Worm (Caenorhabditis elegans) whole organism, L2 larva: Measurements from ENCODE around the gene pigw-1.

Source experiments
- C34F6.9 ChIP-seq: fragments of 150-350 bp; optimal IDR thresholded peaks from 2 replicates; lab custom pipeline; 2014; ENCODE audit warnings: missing biosample characterization, missing genetic modification characterization
- R02D3.7 ChIP-seq: fragments of 150-350 bp; optimal IDR thresholded peaks from 2 replicates; lab custom pipeline; 2014; ENCODE audit warnings: missing biosample characterization, missing genetic modification characterization
- Y55F3AM.14 ChIP-seq: fragments of 200-800 bp; sonication (Bioruptor generic); optimal IDR thresholded peaks from 2 replicates; lab custom pipeline; 2018; ENCODE audit warnings: mild to moderate bottlenecking, missing genetic modification characterization, missing compliant biosample characterization
- alr-1 ChIP-seq: fragments of 150-350 bp; optimal IDR thresholded peaks from 2 replicates; lab custom pipeline; 2014; ENCODE audit warnings: missing biosample characterization, missing genetic modification characterization
- ama-1 ChIP-seq: fragments of 150-350 bp; optimal IDR thresholded peaks from 2 replicates; lab custom pipeline; 2018; ENCODE audit warnings: inconsistent platforms
- blmp-1 ChIP-seq: sonication (generic microtip); optimal IDR thresholded peaks from 2 replicates; lab custom pipeline; 2017; ENCODE audit warnings: missing genetic modification characterization, mild to moderate bottlenecking, missing compliant biosample characterization, antibody characterized with exemption, moderate library complexity; ENCODE audit not compliant: insufficient read depth
- ceh-16 ChIP-seq: fragments of 150-350 bp; optimal IDR thresholded peaks from 2 replicates; lab custom pipeline; 2014; ENCODE audit warnings: missing biosample characterization, missing genetic modification characterization
- ceh-82 ChIP-seq: fragments of 150-350 bp; optimal IDR thresholded peaks from 2 replicates; lab custom pipeline; 2014; ENCODE audit warnings: missing biosample characterization, missing genetic modification characterization
- crh-2 ChIP-seq: sonication (generic microtip); optimal IDR thresholded peaks from 2 replicates; lab custom pipeline; 2017; ENCODE audit warnings: missing biosample characterization, missing genetic modification characterization
- dmd-4 ChIP-seq: sonication (generic microtip); optimal IDR thresholded peaks from 2 replicates; lab custom pipeline; 2017; ENCODE audit warnings: missing biosample characterization, missing genetic modification characterization
- egl-27 ChIP-seq: sonication (generic microtip); optimal IDR thresholded peaks from 3 replicates; lab custom pipeline; 2017; ENCODE audit warnings: missing biosample characterization, missing genetic modification reagents, missing genetic modification characterization
- elt-1 ChIP-seq: fragments of 150-350 bp; optimal IDR thresholded peaks from 2 replicates; lab custom pipeline; 2014; ENCODE audit warnings: missing biosample characterization, missing genetic modification characterization
- elt-3 ChIP-seq: sonication (generic microtip); optimal IDR thresholded peaks from 2 replicates; lab custom pipeline; 2017; ENCODE audit warnings: missing biosample characterization, missing genetic modification characterization
- fos-1 ChIP-seq: fragments of 150-350 bp; optimal IDR thresholded peaks from 2 replicates; lab custom pipeline; 2014; ENCODE audit warnings: missing biosample characterization, missing genetic modification characterization
- gmeb-1 ChIP-seq: fragments of 150-350 bp; optimal IDR thresholded peaks from 2 replicates; lab custom pipeline; 2014; ENCODE audit warnings: missing biosample characterization, missing genetic modification characterization
- lin-13 ChIP-seq: fragments of 150-350 bp; optimal IDR thresholded peaks from 2 replicates; lab custom pipeline; 2014; ENCODE audit warnings: missing biosample characterization, missing genetic modification reagents, missing genetic modification characterization
- lin-39 ChIP-seq: fragments of 150-350 bp; optimal IDR thresholded peaks from 2 replicates; lab custom pipeline; 2014; ENCODE audit warnings: missing biosample characterization, missing genetic modification reagents, missing genetic modification characterization
- lsy-2 ChIP-seq, 2 experiments: fragments of 150-350 bp in 1 of 2; sonication (generic microtip) in 1 of 2; optimal IDR thresholded peaks; 2 replicates each; lab custom pipeline; 2014 to 2017; ENCODE audit warnings: missing biosample characterization in 2 of 2, missing genetic modification characterization in 2 of 2
- mab-5 ChIP-seq: fragments of 150-350 bp; optimal IDR thresholded peaks from 2 replicates; lab custom pipeline; 2014; ENCODE audit warnings: missing biosample characterization, missing genetic modification characterization
- mbf-1 ChIP-seq: sonication (generic microtip); optimal IDR thresholded peaks from 2 replicates; lab custom pipeline; 2017; ENCODE audit warnings: missing biosample characterization, missing genetic modification characterization
- mdl-1 ChIP-seq, 2 experiments: fragments of 150-350 bp in 1 of 2; sonication (generic microtip) in 1 of 2; optimal IDR thresholded peaks; 2 replicates each; lab custom pipeline; 2017; ENCODE audit warnings: missing biosample characterization in 2 of 2, missing genetic modification characterization in 2 of 2
- nhr-10 ChIP-seq: sonication (generic microtip); optimal IDR thresholded peaks from 2 replicates; lab custom pipeline; 2017; ENCODE audit warnings: missing biosample characterization, missing genetic modification characterization
- nhr-12 ChIP-seq: fragments of 150-350 bp; optimal IDR thresholded peaks from 2 replicates; lab custom pipeline; 2014; ENCODE audit warnings: missing biosample characterization, missing genetic modification characterization
- nhr-23 ChIP-seq: fragments of 150-350 bp; optimal IDR thresholded peaks from 2 replicates; lab custom pipeline; 2014; ENCODE audit warnings: missing biosample characterization, missing genetic modification reagents, missing genetic modification characterization
- nhr-237 ChIP-seq: fragments of 150-350 bp; optimal IDR thresholded peaks from 2 replicates; lab custom pipeline; 2014; ENCODE audit warnings: missing biosample characterization, missing genetic modification characterization
- peb-1 ChIP-seq: fragments of 150-350 bp; optimal IDR thresholded peaks from 2 replicates; lab custom pipeline; 2014; ENCODE audit warnings: missing biosample characterization, missing genetic modification characterization
- sem-4 ChIP-seq: fragments of 150-350 bp; optimal IDR thresholded peaks from 2 replicates; lab custom pipeline; 2014; ENCODE audit warnings: missing biosample characterization, missing genetic modification reagents, missing genetic modification characterization
- skn-1 ChIP-seq: sonication (generic microtip); optimal IDR thresholded peaks from 2 replicates; lab custom pipeline; 2017; ENCODE audit warnings: missing biosample characterization, missing genetic modification characterization
- sma-3 ChIP-seq: sonication (generic microtip); optimal IDR thresholded peaks from 2 replicates; lab custom pipeline; 2016; ENCODE audit warnings: missing genetic modification reagents, missing genetic modification characterization, missing compliant biosample characterization
- sma-9 ChIP-seq, 2 experiments: fragments of 150-350 bp in 1 of 2; sonication (generic microtip) in 1 of 2; optimal IDR thresholded peaks; 2 replicates each; lab custom pipeline; 2014 to 2016; ENCODE audit warnings: missing genetic modification characterization in 2 of 2, mild to moderate bottlenecking in 1 of 2, missing biosample characterization in 1 of 2, missing compliant biosample characterization in 1 of 2, missing genetic modification reagents in 1 of 2, moderate library complexity in 1 of 2
- unc-55 ChIP-seq: fragments of 150-350 bp; sonication (generic microtip); optimal IDR thresholded peaks from 3 replicates; lab custom pipeline; 2014; ENCODE audit warnings: missing biosample characterization, missing genetic modification reagents, missing genetic modification characterization
- unc-62 ChIP-seq: fragments of 150-350 bp; optimal IDR thresholded peaks from 2 replicates; lab custom pipeline; 2014; ENCODE audit warnings: missing biosample characterization, missing genetic modification reagents, missing genetic modification characterization
- zag-1 ChIP-seq: fragments of 150-350 bp; optimal IDR thresholded peaks from 2 replicates; lab custom pipeline; 2014; ENCODE audit warnings: missing biosample characterization, missing genetic modification characterization
- ztf-1 ChIP-seq: fragments of 200-800 bp; sonication (Bioruptor generic); conservative IDR thresholded peaks from 2 replicates; pipeline ENCODE4 v1.3.6; 2022; ENCODE audit warnings: missing genetic modification characterization, missing compliant biosample characterization
- ztf-4 ChIP-seq: fragments of 150-350 bp; optimal IDR thresholded peaks from 2 replicates; lab custom pipeline; 2014; ENCODE audit warnings: missing biosample characterization, missing genetic modification characterization

The pigw-1 gene

ce11 chrII:2884810-2885209 is at the start of gene pigw-1:
Gene pigw-1 (minus strand): TSS chrII:2884910.
- TF ChIP-seq ztf-1 (GFP tag; lab: Robert Waterston, UW) (no peak), C34F6.9 (tag; lab: Kevin White, UChicago) (no peak), mdl-1 (tag; optimal IDR thresholded peaks at IDR 0.05; lab: Kevin White, UChicago) (no peak)

- TF ChIP-seq peb-1 (tag; lab: Kevin White, UChicago) (no peak), lin-39 (no peak), mbf-1 (tag; lab: Kevin White, UChicago) (no peak), nhr-237 (no peak), mab-5 (tag; lab: Kevin White, UChicago) (no peak), dmd-4 (tag; lab: Kevin White, UChicago) (no peak), egl-27 (no peak), alr-1 (no peak)
- TF ChIP-seq, all 48 proteins: peak for 0
Observed at ce11 chrII:2934354-2934753, 49.6 kb upstream of the pigw-1 start, which contains the start of gene irld-67. Gene irld-67 (minus strand): TSS chrII:2934454.

- TF ChIP-seq elt-1 (no peak), fos-1 (tag; lab: Kevin White, UChicago) (no peak), ztf-4 (tag; lab: Kevin White, UChicago) (no peak), elt-3 (tag; lab: Kevin White, UChicago) (no peak), Y55F3AM.14 (GFP tag; lab: Kevin White, UChicago) (no peak), lin-13 (GFP tag; lab: Kevin White, UChicago) (no peak), unc-55 (GFP tag; lab: Kevin White, UChicago) (no peak), nhr-23 (tag; lab: Kevin White, UChicago) (no peak), skn-1 (no peak), alr-1 (no peak)
- TF ChIP-seq, all 48 proteins: peak for 0
Observed at ce11 chrII:2931564-2931963, 46.9 kb upstream of the pigw-1 start.

- TF ChIP-seq ztf-4 (tag; lab: Kevin White, UChicago), result no peak
- TF ChIP-seq unc-55 (GFP tag; lab: Kevin White, UChicago), result no peak
- TF ChIP-seq alr-1, result no peak
- TF ChIP-seq mdl-1 (tag; optimal IDR thresholded peaks at IDR 0.05; lab: Kevin White, UChicago), result no peak
- no peak for TF ChIP-seq ceh-16
- TF ChIP-seq nhr-10 (tag; lab: Kevin White, UChicago), result no peak
- TF ChIP-seq unc-62, result no peak
- TF ChIP-seq skn-1, result no peak
- no peak for TF ChIP-seq sma-9 (GFP tag; optimal IDR thresholded peaks at IDR 0.05; lab: Kevin White, UChicago)
- TF ChIP-seq sma-9 (tag; optimal IDR thresholded peaks at IDR 0.05; lab: Kevin White, UChicago), result no peak
- TF ChIP-seq sem-4 (tag; lab: Kevin White, UChicago), result no peak
Observed at ce11 chrII:2930499-2930898, 45.8 kb upstream of the pigw-1 start, which contains the start of the genes irld-64 and irld-63. Gene irld-64 (minus strand): TSS chrII:2930599. Gene irld-63 (plus strand): TSS chrII:2930728.

- no peak for TF ChIP-seq dmd-4 (tag; lab: Kevin White, UChicago)
- no peak for TF ChIP-seq lsy-2 (tag; optimal IDR thresholded peaks at IDR 0.05; lab: Kevin White, UChicago)
Observed at ce11 chrII:2929846-2930245, 45.1 kb upstream of the pigw-1 start.

ce11 chrII:2927533-2927932 is 42.8 kb upstream of the pigw-1 start, which contains the start of the genes ZK355.3 and ZK355.8:
Gene ZK355.3 (minus strand): TSS chrII:2927633.
Gene ZK355.8 (plus strand): TSS chrII:2927804.
- TF ChIP-seq zag-1 (no peak), gmeb-1 (tag; lab: Kevin White, UChicago) (no peak), ama-1 (no peak), nhr-10 (tag; lab: Kevin White, UChicago) (no peak), mdl-1 (tag; optimal IDR thresholded peaks at IDR 0.05; lab: Kevin White, UChicago) (no peak), R02D3.7 (tag; lab: Kevin White, UChicago) (no peak), crh-2 (tag; lab: Kevin White, UChicago) (no peak), ceh-82 (tag; lab: Kevin White, UChicago) (no peak), sma-3 (no peak), blmp-1 (tag; lab: Kevin White, UChicago) (no peak), mbf-1 (tag; lab: Kevin White, UChicago) (no peak), nhr-12 (no peak), ztf-4 (tag; lab: Kevin White, UChicago) (no peak)
